Worm (Caenorhabditis elegans) whole organism, midembryonic: ENCODE measurements around the gene C26F1.3.

Source experiments
- cog-1 ChIP-seq: sonication (generic microtip); optimal IDR thresholded peaks from 2 replicates; lab custom pipeline; 2016; ENCODE audit warnings: missing genetic modification characterization, missing compliant biosample characterization
- klf-2 ChIP-seq: fragments of 200-800 bp; sonication (Bioruptor generic); conservative IDR thresholded peaks from 2 replicates; pipeline ENCODE4 v1.3.6; 2022; ENCODE audit warnings: missing genetic modification reagents, missing genetic modification characterization, missing compliant biosample characterization
- med-1 ChIP-seq: sonication (generic microtip); optimal IDR thresholded peaks from 2 replicates; lab custom pipeline; 2017; ENCODE audit warnings: missing genetic modification characterization, mild to moderate bottlenecking, missing compliant biosample characterization, antibody characterized with exemption, missing genetic modification reagents; ENCODE audit not compliant: insufficient read depth
- ztf-29 ChIP-seq: fragments of 200-800 bp; sonication (Bioruptor generic); IDR thresholded peaks from 2 replicates; pipeline ENCODE4 v1.3.6; 2022; ENCODE audit warnings: missing genetic modification reagents, missing genetic modification characterization, missing compliant biosample characterization

- TF ChIP-seq cog-1 (tag; lab: Kevin White, UChicago) (no peak), med-1 (no peak), ztf-29 (GFP tag; lab: Robert Waterston, UW) (no peak), klf-2 (GFP tag; lab: Robert Waterston, UW) (no peak)
Observed at ce11 chrV:7810591-7810990, 33.5 kb downstream of the C26F1.3 start.
